Worm (Caenorhabditis elegans) whole organism, L4 larva: ENCODE data around the gene C46A5.4.

Experiments
- F37D6.2 ChIP-seq: sonication (generic microtip); optimal IDR thresholded peaks from 2 replicates; lab custom pipeline; 2016; ENCODE audit warnings: mild to moderate bottlenecking, missing genetic modification characterization, missing compliant biosample characterization
- F44E2.7 ChIP-seq: fragments of 200-800 bp; sonication (Bioruptor generic); IDR thresholded peaks from 2 replicates; pipeline ENCODE4 v2.1.2; 2022; ENCODE audit warnings: missing genetic modification characterization, missing compliant biosample characterization
- T20F7.1 ChIP-seq: fragments of 200-800 bp; sonication (Bioruptor generic); optimal IDR thresholded peaks from 2 replicates; lab custom pipeline; 2018; ENCODE audit warnings: mild to moderate bottlenecking, missing genetic modification characterization, missing compliant biosample characterization
- T26A8.4 ChIP-seq: fragments of 200-800 bp; sonication (Bioruptor generic); IDR thresholded peaks from 2 replicates; pipeline ENCODE4 v1.3.6; 2022; ENCODE audit warnings: missing genetic modification characterization, missing compliant biosample characterization
- Y105C5A.15 ChIP-seq: fragments of 200-800 bp; sonication (Bioruptor generic); IDR thresholded peaks from 2 replicates; pipeline ENCODE4 v1.3.6; 2022; ENCODE audit warnings: missing genetic modification characterization, missing compliant biosample characterization
- Y5F2A.4 ChIP-seq: fragments of 200-800 bp; sonication (Bioruptor generic); optimal IDR thresholded peaks from 2 replicates; lab custom pipeline; 2018; ENCODE audit warnings: mild to moderate bottlenecking, missing genetic modification characterization, missing compliant biosample characterization
- Y75B8A.6 ChIP-seq: fragments of 200-800 bp; sonication (Bioruptor generic); IDR thresholded peaks from 2 replicates; pipeline ENCODE4 v1.3.6; 2022; ENCODE audit warnings: missing genetic modification reagents, missing genetic modification characterization, missing compliant biosample characterization
- aly-2 ChIP-seq: sonication (generic microtip); optimal IDR thresholded peaks from 2 replicates; lab custom pipeline; 2018; ENCODE audit warnings: missing biosample characterization, missing genetic modification characterization
- ceh-20 ChIP-seq: fragments of 200-800 bp; sonication (Bioruptor generic); IDR thresholded peaks from 2 replicates; pipeline ENCODE4 v1.3.6; 2022; ENCODE audit warnings: missing genetic modification reagents, missing genetic modification characterization, missing compliant biosample characterization
- ceh-28 ChIP-seq: fragments of 150-350 bp; optimal IDR thresholded peaks from 2 replicates; lab custom pipeline; 2014; ENCODE audit warnings: missing biosample characterization, missing genetic modification reagents, missing genetic modification characterization
- ces-1 ChIP-seq: fragments of 150-350 bp; sonication (generic microtip); optimal IDR thresholded peaks from 4 replicates; lab custom pipeline; 2014; ENCODE audit warnings: missing biosample characterization, missing genetic modification reagents, missing genetic modification characterization
- ctbp-1 ChIP-seq: fragments of 200-800 bp; sonication (Bioruptor generic); IDR thresholded peaks from 2 replicates; pipeline ENCODE4 v1.3.6; 2022; ENCODE audit warnings: missing genetic modification reagents, missing genetic modification characterization, missing compliant biosample characterization
- daf-19 ChIP-seq: fragments of 200-800 bp; sonication (Bioruptor generic); conservative IDR thresholded peaks from 2 replicates; pipeline ENCODE4 v1.3.6; 2022; ENCODE audit warnings: missing genetic modification characterization, missing compliant biosample characterization
- dmd-8 ChIP-seq: fragments of 200-800 bp; sonication (Bioruptor generic); IDR thresholded peaks from 2 replicates; pipeline ENCODE4 v1.3.6; 2022; ENCODE audit warnings: missing genetic modification characterization, missing compliant biosample characterization
- dmd-9 ChIP-seq: fragments of 200-800 bp; sonication (Bioruptor generic); IDR thresholded peaks from 2 replicates; pipeline ENCODE4 v1.3.6; 2022; ENCODE audit warnings: missing genetic modification reagents, missing genetic modification characterization, missing compliant biosample characterization
- dve-1 ChIP-seq: sonication (generic microtip); optimal IDR thresholded peaks from 2 replicates; lab custom pipeline; 2017; ENCODE audit warnings: antibody characterized with exemption, mild to moderate bottlenecking, missing genetic modification characterization, missing compliant biosample characterization; ENCODE audit not compliant: insufficient read depth
- fkh-10 ChIP-seq: fragments of 150-350 bp; optimal IDR thresholded peaks from 2 replicates; lab custom pipeline; 2014; ENCODE audit warnings: missing biosample characterization, missing genetic modification reagents, missing genetic modification characterization
- gei-8 ChIP-seq: fragments of 200-800 bp; sonication (Bioruptor generic); optimal IDR thresholded peaks from 2 replicates; lab custom pipeline; 2018; ENCODE audit warnings: mild to moderate bottlenecking, missing genetic modification characterization, missing compliant biosample characterization
- hif-1 ChIP-seq, 2 experiments: sonication (generic microtip); optimal IDR thresholded peaks; 2 replicates each; lab custom pipeline; 2016 to 2017; ENCODE audit warnings: missing compliant biosample characterization in 2 of 2, missing genetic modification characterization in 2 of 2, missing genetic modification reagents in 2 of 2, missing genotype in 2 of 2, mild to moderate bottlenecking in 1 of 2
- hlh-11 ChIP-seq: fragments of 200-800 bp; sonication (Bioruptor generic); optimal IDR thresholded peaks from 2 replicates; lab custom pipeline; 2018; ENCODE audit warnings: mild to moderate bottlenecking, missing genetic modification characterization, missing compliant biosample characterization
- hlh-30 ChIP-seq: sonication (generic microtip); optimal IDR thresholded peaks from 2 replicates; lab custom pipeline; 2017; ENCODE audit warnings: antibody characterized with exemption, mild to moderate bottlenecking, missing genetic modification characterization, missing compliant biosample characterization; ENCODE audit not compliant: insufficient read depth
- jun-1 ChIP-seq: fragments of 150-350 bp; optimal IDR thresholded peaks from 2 replicates; lab custom pipeline; 2014; ENCODE audit warnings: missing biosample characterization, missing genetic modification reagents, missing genetic modification characterization
- lim-7 ChIP-seq: fragments of 200-800 bp; sonication (Bioruptor generic); IDR thresholded peaks from 2 replicates; pipeline ENCODE4 v1.3.6; 2022; ENCODE audit warnings: missing genetic modification characterization, missing compliant biosample characterization
- lin-1 ChIP-seq: fragments of 200-800 bp; sonication (Bioruptor generic); IDR thresholded peaks from 2 replicates; pipeline ENCODE4 v1.3.6; 2022; ENCODE audit warnings: missing genetic modification reagents, missing genetic modification characterization, missing compliant biosample characterization
- lin-15B ChIP-seq: fragments of 150-350 bp; sonication (generic microtip); optimal IDR thresholded peaks from 3 replicates; lab custom pipeline; 2014; ENCODE audit warnings: missing biosample characterization, missing genetic modification characterization
- lin-29 ChIP-seq: fragments of 200-800 bp; sonication (Bioruptor generic); IDR thresholded peaks from 2 replicates; pipeline ENCODE4 v1.3.6; 2022; ENCODE audit warnings: missing genetic modification reagents, missing genetic modification characterization, missing compliant biosample characterization
- lin-39 ChIP-seq: fragments of 150-350 bp; optimal IDR thresholded peaks from 2 replicates; lab custom pipeline; 2014; ENCODE audit warnings: missing biosample characterization, missing genetic modification reagents, missing genetic modification characterization
- lir-3 ChIP-seq: sonication (generic microtip); optimal IDR thresholded peaks from 2 replicates; lab custom pipeline; 2016; ENCODE audit warnings: mild to moderate bottlenecking, missing genetic modification characterization, missing compliant biosample characterization
- madf-5 ChIP-seq, 2 experiments: fragments of 200-800 bp; sonication (Bioruptor generic); IDR thresholded peaks; 2 replicates each; pipeline ENCODE4 v1.3.6; 2022; ENCODE audit warnings: missing compliant biosample characterization in 2 of 2, missing genetic modification characterization in 2 of 2
- madf-9 ChIP-seq: fragments of 200-800 bp; sonication (Bioruptor generic); conservative IDR thresholded peaks from 2 replicates; pipeline ENCODE4 v1.3.6; 2022; ENCODE audit warnings: missing genetic modification reagents, missing genetic modification characterization, missing compliant biosample characterization
- mdl-1 ChIP-seq, 2 experiments: fragments of 150-350 bp in 1 of 2; sonication (generic microtip) in 1 of 2; optimal IDR thresholded peaks; 2 replicates each; lab custom pipeline; 2014 to 2017; ENCODE audit warnings: missing biosample characterization in 2 of 2, missing genetic modification characterization in 2 of 2
- mxl-2 ChIP-seq: fragments of 200-800 bp; sonication (Bioruptor generic); conservative IDR thresholded peaks from 2 replicates; pipeline ENCODE4 v1.3.6; 2022; ENCODE audit warnings: missing genetic modification reagents, missing genetic modification characterization, missing compliant biosample characterization
- nhr-11 ChIP-seq: fragments of 150-350 bp; optimal IDR thresholded peaks from 2 replicates; lab custom pipeline; 2014; ENCODE audit warnings: missing biosample characterization, missing genetic modification characterization
- nhr-25 ChIP-seq: sonication (generic microtip); optimal IDR thresholded peaks from 2 replicates; lab custom pipeline; 2017; ENCODE audit warnings: missing genetic modification characterization, mild to moderate bottlenecking, missing compliant biosample characterization, antibody characterized with exemption, moderate library complexity, borderline replicate concordance; ENCODE audit not compliant: insufficient read depth
- nhr-76 ChIP-seq: fragments of 150-350 bp; optimal IDR thresholded peaks from 2 replicates; lab custom pipeline; 2014; ENCODE audit warnings: missing biosample characterization, missing genetic modification characterization
- nhr-77 ChIP-seq: fragments of 150-350 bp; optimal IDR thresholded peaks from 2 replicates; lab custom pipeline; 2014; ENCODE audit warnings: missing biosample characterization, missing genetic modification characterization
- php-3 ChIP-seq: fragments of 200-800 bp; sonication (Bioruptor generic); IDR thresholded peaks from 2 replicates; pipeline ENCODE4 v1.3.6; 2022; ENCODE audit warnings: missing genetic modification reagents, missing genetic modification characterization, missing compliant biosample characterization
- pqm-1 ChIP-seq: sonication (generic microtip); optimal IDR thresholded peaks from 2 replicates; lab custom pipeline; 2017; ENCODE audit warnings: missing biosample characterization, missing genetic modification characterization
- rbr-2 ChIP-seq: sonication (generic microtip); optimal IDR thresholded peaks from 2 replicates; lab custom pipeline; 2016; ENCODE audit warnings: missing genotype, missing genetic modification characterization, missing compliant biosample characterization
- saeg-2 ChIP-seq: fragments of 200-800 bp; sonication (Bioruptor generic); IDR thresholded peaks from 2 replicates; pipeline ENCODE4 v1.3.6; 2022; ENCODE audit warnings: missing genetic modification reagents, missing genetic modification characterization, missing compliant biosample characterization
- sdz-12 ChIP-seq: fragments of 200-800 bp; sonication (Bioruptor generic); optimal IDR thresholded peaks from 2 replicates; lab custom pipeline; 2018; ENCODE audit warnings: mild to moderate bottlenecking, missing genetic modification characterization, missing compliant biosample characterization
- set-16 ChIP-seq: fragments of 200-800 bp; sonication (Bioruptor generic); IDR thresholded peaks from 2 replicates; pipeline ENCODE4 v1.3.6; 2022; ENCODE audit warnings: missing genetic modification reagents, missing genetic modification characterization, missing compliant biosample characterization
- skn-1 ChIP-seq: fragments of 150-350 bp; optimal IDR thresholded peaks from 2 replicates; lab custom pipeline; 2014; ENCODE audit warnings: missing biosample characterization, missing genetic modification characterization
- snpc-4 ChIP-seq: fragments of 150-350 bp; optimal IDR thresholded peaks from 2 replicates; lab custom pipeline; 2014; ENCODE audit warnings: missing biosample characterization, missing genetic modification characterization
- spr-1 ChIP-seq: sonication (generic microtip); optimal IDR thresholded peaks from 2 replicates; lab custom pipeline; 2016; ENCODE audit warnings: mild to moderate bottlenecking, missing genetic modification characterization, missing compliant biosample characterization
- spr-3 ChIP-seq: fragments of 200-800 bp; sonication (Bioruptor generic); optimal IDR thresholded peaks from 2 replicates; lab custom pipeline; 2018; ENCODE audit warnings: mild to moderate bottlenecking, missing genetic modification characterization, missing compliant biosample characterization
- unc-39 ChIP-seq: sonication (generic microtip); optimal IDR thresholded peaks from 2 replicates; lab custom pipeline; 2017; ENCODE audit warnings: missing biosample characterization, missing genetic modification characterization
- zfp-2 ChIP-seq: sonication (generic microtip); optimal IDR thresholded peaks from 2 replicates; lab custom pipeline; 2016; ENCODE audit warnings: mild to moderate bottlenecking, missing genetic modification characterization, missing compliant biosample characterization
- zfp-3 ChIP-seq: fragments of 200-800 bp; sonication (Bioruptor generic); conservative IDR thresholded peaks from 2 replicates; pipeline ENCODE4 v1.3.6; 2022; ENCODE audit warnings: missing genetic modification reagents, missing genetic modification characterization, missing compliant biosample characterization
- zip-2 ChIP-seq: fragments of 150-350 bp; optimal IDR thresholded peaks from 2 replicates; lab custom pipeline; 2014; ENCODE audit warnings: missing biosample characterization, missing genetic modification characterization
- ztf-11 ChIP-seq: fragments of 150-350 bp; optimal IDR thresholded peaks from 2 replicates; lab custom pipeline; 2014; ENCODE audit warnings: missing biosample characterization, missing genetic modification characterization
- ztf-7 ChIP-seq: fragments of 150-350 bp; optimal IDR thresholded peaks from 2 replicates; lab custom pipeline; 2014; ENCODE audit warnings: missing biosample characterization, missing genetic modification characterization

The C46A5.4 gene

DNA sequence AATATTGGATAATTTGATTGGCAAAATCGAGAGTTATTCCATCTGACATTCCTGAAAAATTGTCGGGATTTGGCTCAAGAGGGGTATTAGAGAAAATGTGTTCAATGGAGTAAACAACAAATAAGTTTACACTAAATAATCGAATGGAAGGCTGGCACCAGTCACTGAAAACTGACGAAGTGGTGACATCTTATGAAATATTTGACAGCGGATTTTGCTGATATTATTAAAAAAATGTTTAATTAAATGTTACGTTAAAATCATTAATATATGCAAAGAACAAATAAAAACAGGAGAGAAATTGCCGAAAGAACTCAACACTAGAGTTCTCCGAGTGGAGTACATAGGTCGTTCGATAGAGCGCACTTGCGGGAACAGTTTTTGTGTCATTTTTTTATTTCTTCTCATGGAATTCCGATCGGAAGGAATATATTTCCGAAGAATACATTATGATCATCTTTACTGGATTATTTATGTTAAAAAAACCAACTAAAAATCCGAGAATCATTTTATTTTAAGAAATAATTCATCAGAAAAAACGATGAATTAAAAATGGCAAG is 28.4 kb upstream of the C46A5.4 start, which contains the start of gene tag-322:
Gene tag-322, minus strand, starts transcription at position 51 of the 560 bp plus-strand sequence.
- TF ChIP-seq madf-5 (GFP tag; IDR thresholded peaks at IDR 0.05; lab: Robert Waterston, UW) (no peak), nhr-25 (tag; lab: Kevin White, UChicago) (no peak), php-3 (GFP tag; lab: Robert Waterston, UW) (no peak), madf-9 (GFP tag; lab: Robert Waterston, UW) (no peak), ceh-28 (tag; lab: Kevin White, UChicago) (no peak), zfp-2 (tag; lab: Kevin White, UChicago) (no peak), lim-7 (no peak), gei-8 (GFP tag; lab: Kevin White, UChicago) (no peak), ztf-7 (tag; lab: Kevin White, UChicago) (peak; percentile 11), unc-39 (tag; lab: Kevin White, UChicago) (no peak), ces-1 (GFP tag; lab: Kevin White, UChicago) (no peak), ztf-11 (tag; lab: Kevin White, UChicago) (no peak), nhr-11 (tag; lab: Kevin White, UChicago) (no peak), lin-1 (no peak), F37D6.2 (tag; lab: Kevin White, UChicago) (peak; percentile 16), Y105C5A.15 (GFP tag; lab: Robert Waterston, UW) (no peak), daf-19 (no peak), ctbp-1 (GFP tag; lab: Robert Waterston, UW) (no peak), zip-2 (tag; lab: Kevin White, UChicago) (no peak), hlh-30 (tag; lab: Kevin White, UChicago) (peak; percentile 54), hlh-11 (tag; lab: Kevin White, UChicago) (peak; percentile 32), set-16 (no peak), F44E2.7 (GFP tag; lab: Robert Waterston, UW) (no peak), dmd-9 (GFP tag; lab: Robert Waterston, UW) (no peak), aly-2 (tag; lab: Kevin White, UChicago) (no peak), snpc-4 (tag; lab: Kevin White, UChicago) (no peak), lir-3 (tag; lab: Kevin White, UChicago) (no peak), zfp-3 (GFP tag; lab: Robert Waterston, UW) (no peak), lin-39 (tag; lab: Kevin White, UChicago) (no peak), saeg-2 (GFP tag; lab: Robert Waterston, UW) (no peak), nhr-77 (tag; lab: Kevin White, UChicago) (peak; percentile 42), dve-1 (tag; lab: Kevin White, UChicago) (peak; percentile 70), nhr-76 (no peak), spr-3 (GFP tag; lab: Kevin White, UChicago) (no peak), Y5F2A.4 (no peak), T26A8.4 (GFP tag; lab: Robert Waterston, UW) (no peak), lin-15B (tag; lab: Kevin White, UChicago) (no peak), sdz-12 (no peak), spr-1 (peak; percentile 58), skn-1 (tag; lab: Kevin White, UChicago) (no peak), ceh-20 (GFP tag; lab: Robert Waterston, UW) (no peak), mxl-2 (GFP tag; lab: Robert Waterston, UW) (no peak), Y75B8A.6 (GFP tag; lab: Robert Waterston, UW) (no peak), T20F7.1 (GFP tag; lab: Kevin White, UChicago) (peak; percentile 47), lin-29 (GFP tag; lab: Robert Waterston, UW) (no peak), mdl-1 (tag; optimal IDR thresholded peaks at IDR 0.05; lab: Kevin White, UChicago) (no peak), pqm-1 (tag; lab: Kevin White, UChicago) (no peak), fkh-10 (GFP tag; lab: Kevin White, UChicago) (no peak), hif-1 (tag; optimal IDR thresholded peaks at IDR 0.05; lab: Kevin White, UChicago) (peak in 1 of 2 experiments; percentile 4), dmd-8 (GFP tag; lab: Robert Waterston, UW) (no peak), rbr-2 (tag; lab: Kevin White, UChicago) (peak; percentile 62), jun-1 (tag; lab: Kevin White, UChicago) (no peak)
